Worm (Caenorhabditis elegans) whole organism, late embryonic: ENCODE measurements around the gene rsp-4.

Experiments used
- ama-1 ChIP-seq: fragments of 150-350 bp; optimal IDR thresholded peaks from 2 replicates; lab custom pipeline; 2014
- ceh-24 ChIP-seq: sonication (generic microtip); optimal IDR thresholded peaks from 2 replicates; lab custom pipeline; 2016; ENCODE audit warnings: mild to moderate bottlenecking, missing genetic modification characterization, missing compliant biosample characterization
- ceh-30 ChIP-seq: fragments of 150-350 bp; optimal IDR thresholded peaks from 2 replicates; lab custom pipeline; 2014; ENCODE audit warnings: missing biosample characterization, missing genetic modification characterization
- ceh-31 ChIP-seq: sonication (generic microtip); optimal IDR thresholded peaks from 2 replicates; lab custom pipeline; 2016; ENCODE audit warnings: missing genetic modification characterization, missing compliant biosample characterization
- elt-2 ChIP-seq: sonication (generic microtip); optimal IDR thresholded peaks from 2 replicates; lab custom pipeline; 2016; ENCODE audit warnings: missing genetic modification reagents, missing genetic modification characterization, missing compliant biosample characterization
- pag-3 ChIP-seq: sonication (generic microtip); optimal IDR thresholded peaks from 2 replicates; lab custom pipeline; 2016; ENCODE audit warnings: missing compliant biosample characterization, missing genetic modification characterization, borderline replicate concordance
- sox-2 ChIP-seq: fragments of 200-800 bp; sonication (Bioruptor generic); IDR thresholded peaks from 2 replicates; pipeline ENCODE4 v1.3.6; 2022; ENCODE audit warnings: missing genetic modification reagents, missing genetic modification characterization, missing compliant biosample characterization
- tbx-2 ChIP-seq: sonication (generic microtip); optimal IDR thresholded peaks from 2 replicates; lab custom pipeline; 2016; ENCODE audit warnings: missing genetic modification characterization, missing compliant biosample characterization
- tbx-7 ChIP-seq: sonication (generic microtip); optimal IDR thresholded peaks from 2 replicates; lab custom pipeline; 2016; ENCODE audit warnings: missing genotype, missing genetic modification characterization, missing compliant biosample characterization
- zip-5 ChIP-seq: sonication (generic microtip); optimal IDR thresholded peaks from 2 replicates; lab custom pipeline; 2016; ENCODE audit warnings: missing genetic modification characterization, missing compliant biosample characterization

DNA sequence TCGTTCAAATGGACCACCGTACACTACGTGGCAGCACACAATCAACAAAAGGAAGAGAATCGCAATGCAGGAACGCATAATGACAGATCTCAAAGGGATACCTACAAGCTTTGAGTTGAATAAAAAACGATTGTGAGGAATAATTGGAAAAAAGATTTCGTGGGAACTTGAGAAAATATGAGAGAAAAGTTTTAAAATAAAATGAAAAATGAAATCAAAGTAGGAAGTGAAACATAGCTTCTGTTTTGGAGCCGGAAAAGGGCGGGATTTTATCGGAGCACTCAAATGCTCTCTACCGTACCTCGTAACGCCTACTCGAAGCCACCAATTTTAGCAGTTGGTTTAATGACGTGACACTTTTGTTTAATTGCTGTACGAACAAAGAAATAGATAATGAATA is 43.9 kb downstream of the rsp-4 start, which contains the start of gene F09E5.14:
- TF ChIP-seq tbx-2 (tag; lab: Kevin White, UChicago) (no peak), sox-2 (GFP tag; lab: Robert Waterston, UW) (no peak), ceh-24 (tag; lab: Kevin White, UChicago) (no peak), ceh-31 (tag; lab: Kevin White, UChicago) (no peak), ceh-30 (tag; lab: Kevin White, UChicago) (no peak), ama-1 (lab: Kevin White, UChicago) (no peak), zip-5 (no peak), elt-2 (tag; lab: Kevin White, UChicago) (no peak), tbx-7 (tag; lab: Kevin White, UChicago) (no peak), pag-3 (tag; lab: Kevin White, UChicago) (no peak)
